Fruit fly (Drosophila melanogaster) whole organism, pupa: ENCODE measurements around the gene CG31922.

Source experiments
- CG4496 ChIP-seq: fragments of 200-800 bp; sonication (Bioruptor generic); IDR thresholded peaks from 3 replicates; pipeline ENCODE4 v1.3.6; 2022; ENCODE audit warnings: missing biosample characterization, missing genetic modification characterization
- fd96Ca ChIP-seq: fragments of 200-800 bp; sonication (Bioruptor generic); IDR thresholded peaks from 3 replicates; pipeline ENCODE4 v1.3.6; 2022; ENCODE audit warnings: missing biosample characterization, missing genetic modification characterization

DNA sequence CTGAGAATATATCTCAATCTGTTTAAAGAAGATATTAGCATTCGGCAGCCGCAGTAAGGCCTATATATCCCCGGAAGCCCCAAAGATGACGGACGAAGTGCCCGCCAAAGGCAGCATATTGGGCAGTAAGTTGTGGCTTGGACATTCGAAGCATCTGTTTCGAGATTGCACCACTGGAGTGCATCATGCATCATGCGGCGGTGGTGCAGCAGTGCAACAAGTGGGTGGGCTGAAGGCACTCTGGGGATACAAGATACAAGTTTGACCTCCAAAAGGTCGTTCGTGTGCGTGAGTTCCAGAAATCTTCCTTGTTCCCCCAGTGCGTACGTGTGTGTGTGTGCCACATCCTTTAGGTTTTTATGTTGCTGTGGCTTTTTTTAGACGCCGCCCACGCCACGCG is 26.7 kb upstream of the CG31922 start:
- TF ChIP-seq CG4496 (GFP tag; lab: Robert Waterston, UW) = no peak
- no peak for TF ChIP-seq fd96Ca
